Worm (Caenorhabditis elegans): Measurements from ENCODE around the gene C08F1.8.

DNA sequence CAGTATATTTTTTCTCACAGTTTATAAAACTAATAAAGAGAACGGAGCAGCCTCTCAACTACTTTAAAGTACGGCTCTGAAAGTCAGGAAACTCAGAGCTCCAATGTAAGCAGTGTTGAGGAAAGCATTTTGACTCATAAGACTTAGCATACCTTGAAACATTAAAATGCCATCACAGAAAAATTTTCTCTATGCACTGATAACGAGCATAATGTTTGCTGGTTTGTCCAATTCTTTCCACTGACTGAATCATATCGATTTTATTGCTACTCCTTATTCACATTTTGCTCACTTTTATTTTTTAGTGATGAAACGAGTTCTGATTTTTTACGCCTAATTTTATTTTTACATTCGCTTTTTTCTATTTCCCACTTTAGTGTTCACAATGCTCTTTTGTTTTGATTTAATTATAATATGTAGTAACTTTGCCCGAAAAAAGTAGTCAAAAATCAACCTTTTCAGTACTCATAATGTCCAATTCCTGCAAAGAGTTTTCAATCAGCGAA, 23.8 kb upstream of the C08F1.8 start, which contains the start of gene math-39:
- TF ChIP-seq nhr-11 (tag; optimal IDR thresholded peaks at IDR 0.05) (no peak), mdl-1 (tag; optimal IDR thresholded peaks at IDR 0.05) (no peak), rnt-1 (tag; optimal IDR thresholded peaks at IDR 0.05) (no peak), ama-1 (optimal IDR thresholded peaks at IDR 0.05) (no peak), fos-1 (tag; optimal IDR thresholded peaks at IDR 0.05) (no peak), snpc-4 (tag; optimal IDR thresholded peaks at IDR 0.05) (no peak), alr-1 (tag; optimal IDR thresholded peaks at IDR 0.05; ENCODE audit: borderline replicate concordance) (no peak)

Data from whole organism, L1 larva.